Worm (Caenorhabditis elegans) whole organism, young adult: Measurements from ENCODE around the gene txt-10.

Source experiments
- F39B2.1 ChIP-seq: fragments of 200-800 bp; sonication (Bioruptor generic); IDR thresholded peaks from 2 replicates; pipeline ENCODE4 v1.3.6; 2022; ENCODE audit warnings: missing genetic modification reagents, missing genetic modification characterization, missing compliant biosample characterization
- ceh-58 ChIP-seq: fragments of 200-800 bp; sonication (Bioruptor generic); IDR thresholded peaks from 2 replicates; pipeline ENCODE4 v1.3.6; 2022; ENCODE audit warnings: missing genetic modification characterization, missing compliant biosample characterization
- egl-18 ChIP-seq: fragments of 200-800 bp; sonication (Bioruptor generic); IDR thresholded peaks from 2 replicates; pipeline ENCODE4 v1.3.6; 2022; ENCODE audit warnings: missing genetic modification reagents, missing genetic modification characterization, missing compliant biosample characterization
- fkh-3 ChIP-seq: sonication (generic microtip); optimal IDR thresholded peaks from 2 replicates; lab custom pipeline; 2016; ENCODE audit warnings: mild to moderate bottlenecking, missing genetic modification characterization, missing compliant biosample characterization

ce11 chrV:10491443-10491842, 41.2 kb downstream of the txt-10 start, which contains the start of gene aqp-5:
- no peak for TF ChIP-seq fkh-3 (tag; lab: Kevin White, UChicago)
- no peak for TF ChIP-seq egl-18 (GFP tag; lab: Robert Waterston, UW)
- TF ChIP-seq F39B2.1, result no peak
- no peak for TF ChIP-seq ceh-58
